Worm (Caenorhabditis elegans): ENCODE results near the gene srh-129.
A peak's percentile ranks its signal among the peaks of the same experiment; 100 is the strongest.

srh-129 gene

ce11 chrV:5178051-5178450, 34.4 kb upstream of the srh-129 start:
- no peak for TF ChIP-seq ceh-79 (tag; optimal IDR thresholded peaks at IDR 0.05)
- TF ChIP-seq nhr-80 (tag; optimal IDR thresholded peaks at IDR 0.05): peak; percentile 13

- no peak for TF ChIP-seq lsl-1 (GFP tag; optimal IDR thresholded peaks at IDR 0.05)
- TF ChIP-seq ekl-4 (GFP tag; IDR thresholded peaks at IDR 0.05): no peak
- no peak for TF ChIP-seq rpc-1 (optimal IDR thresholded peaks at IDR 0.05)
- TF ChIP-seq rpc-1 (tag; optimal IDR thresholded peaks at IDR 0.05): no peak
Observed at ce11 chrV:5177209-5177608, 33.5 kb upstream of the srh-129 start, which contains the start of gene ugt-51. ugt-51 (minus strand) TSS chrV:5177309.

- no peak for TF ChIP-seq madf-6 (GFP tag; IDR thresholded peaks at IDR 0.05)
- no peak for TF ChIP-seq lin-26 (GFP tag; IDR thresholded peaks at IDR 0.05)
- no peak for TF ChIP-seq Y79H2A.3 (GFP tag; conservative IDR thresholded peaks at IDR 0.05)
- no peak for TF ChIP-seq hmg-20 (GFP tag; IDR thresholded peaks at IDR 0.05)
- no peak for TF ChIP-seq ZK185.1 (tag; optimal IDR thresholded peaks at IDR 0.05; ENCODE audit: poor library complexity, severe bottlenecking)
- no peak for TF ChIP-seq attf-5 (GFP tag; optimal IDR thresholded peaks at IDR 0.05)
- TF ChIP-seq aptf-3 (GFP tag; IDR thresholded peaks at IDR 0.05): no peak
- TF ChIP-seq attf-6 (GFP tag; IDR thresholded peaks at IDR 0.05): no peak
- TF ChIP-seq ccch-3 (GFP tag; optimal IDR thresholded peaks at IDR 0.05): no peak
- no peak for TF ChIP-seq zim-3 (tag; optimal IDR thresholded peaks at IDR 0.05)
- no peak for TF ChIP-seq ztf-26 (tag; optimal IDR thresholded peaks at IDR 0.05)
Observed at ce11 chrV:5172833-5173232, 29.1 kb upstream of the srh-129 start, which contains the start of gene srt-65. srt-65 (minus strand) TSS chrV:5172933.

ce11 chrV:5169586-5169985, 25.9 kb upstream of the srh-129 start, which contains the start of gene srt-64:
srt-64 (minus strand) TSS chrV:5169686.
- TF ChIP-seq C06A6.2 (GFP tag; conservative IDR thresholded peaks at IDR 0.05) (no peak), nhr-27 (tag; optimal IDR thresholded peaks at IDR 0.05) (no peak), atf-7 (tag; optimal IDR thresholded peaks at IDR 0.05) (no peak), lin-40 (tag; optimal IDR thresholded peaks at IDR 0.05) (no peak), ama-1 (optimal IDR thresholded peaks at IDR 0.05) (no peak), ama-1 (GFP tag; optimal IDR thresholded peaks at IDR 0.05) (no peak), madf-3 (GFP tag; IDR thresholded peaks at IDR 0.05) (no peak), ztf-26 (tag; optimal IDR thresholded peaks at IDR 0.05) (no peak), lsy-27 (tag; optimal IDR thresholded peaks at IDR 0.05; ENCODE audit: borderline replicate concordance, insufficient read depth) (no peak)

DNA sequence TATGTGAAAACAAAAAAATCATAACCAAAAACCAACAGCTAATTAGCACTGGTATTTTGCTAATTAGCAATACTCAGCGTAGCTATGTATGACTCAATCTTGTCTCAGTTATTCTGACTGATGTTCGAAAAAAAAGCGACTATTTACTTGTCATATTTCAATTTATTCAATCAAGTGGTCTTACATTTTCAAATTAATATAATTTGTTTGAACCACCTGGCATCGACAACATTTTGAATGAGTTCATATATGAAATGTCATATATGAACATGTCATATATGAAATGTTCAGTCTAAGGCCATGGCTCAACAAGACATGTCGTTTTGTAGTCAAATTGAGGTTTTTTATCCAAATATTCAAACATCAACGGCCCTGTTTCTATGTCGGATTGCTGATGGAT, 21.7 kb upstream of the srh-129 start, which contains the start of gene srw-140:
srw-140 (plus strand) TSS at position 301 of the 400 bp plus-strand sequence.
- no peak for TF ChIP-seq mxl-1 (tag; optimal IDR thresholded peaks at IDR 0.05)
- TF ChIP-seq F55B11.4 (tag; optimal IDR thresholded peaks at IDR 0.05; ENCODE audit: borderline replicate concordance, insufficient read depth): no peak
- no peak for TF ChIP-seq let-607 (tag; optimal IDR thresholded peaks at IDR 0.05)

- TF ChIP-seq ZK185.1 (tag; optimal IDR thresholded peaks at IDR 0.05; ENCODE audit: poor library complexity, severe bottlenecking): no peak
- TF ChIP-seq Y56A3A.18 (GFP tag; IDR thresholded peaks at IDR 0.05): no peak
- no peak for TF ChIP-seq C06A6.2 (GFP tag; conservative IDR thresholded peaks at IDR 0.05)
- TF ChIP-seq hmg-20 (GFP tag; IDR thresholded peaks at IDR 0.05): no peak
- TF ChIP-seq madf-8 (GFP tag; conservative IDR thresholded peaks at IDR 0.05): no peak
- TF ChIP-seq nhr-179 (tag; optimal IDR thresholded peaks at IDR 0.05): no peak
- no peak for TF ChIP-seq ceh-79 (tag; optimal IDR thresholded peaks at IDR 0.05)
- TF ChIP-seq bed-2 (GFP tag; IDR thresholded peaks at IDR 0.05): no peak
- TF ChIP-seq Y79H2A.3 (GFP tag; conservative IDR thresholded peaks at IDR 0.05): no peak
- TF ChIP-seq F22D6.2 (tag; optimal IDR thresholded peaks at IDR 0.05): no peak
- no peak for TF ChIP-seq rec-8 (tag; optimal IDR thresholded peaks at IDR 0.05)
Observed at ce11 chrV:5164682-5165081, 21.0 kb upstream of the srh-129 start, which contains the start of gene abu-7. abu-7 (minus strand) TSS chrV:5164782.
